Fruit fly (Drosophila melanogaster) whole organism, pupa: Measurements from ENCODE around the gene CG6686.

Experiments used
- CG10348 ChIP-seq: fragments of 200-800 bp; sonication (Bioruptor generic); IDR thresholded peaks from 2 replicates; pipeline ENCODE4 v1.3.6; 2022; ENCODE audit warnings: missing biosample characterization, missing genetic modification characterization
- CG14655 ChIP-seq: fragments of 200-800 bp; sonication (Bioruptor generic); optimal IDR thresholded peaks from 3 replicates; lab custom pipeline; 2017; ENCODE audit warnings: mild to moderate bottlenecking, missing biosample characterization, missing genetic modification reagents, missing genetic modification characterization
- CG17806 ChIP-seq: fragments of 200-800 bp; sonication (Bioruptor generic); optimal IDR thresholded peaks from 2 replicates; lab custom pipeline; 2018; ENCODE audit warnings: missing biosample characterization, mild to moderate bottlenecking, missing genetic modification characterization, moderate library complexity
- CG32121 ChIP-seq: fragments of 200-800 bp; sonication (Bioruptor generic); IDR thresholded peaks from 2 replicates; pipeline ENCODE4 v1.3.6; 2022; ENCODE audit warnings: missing biosample characterization, missing genetic modification characterization
- CG4496 ChIP-seq: fragments of 200-800 bp; sonication (Bioruptor generic); IDR thresholded peaks from 3 replicates; pipeline ENCODE4 v1.3.6; 2022; ENCODE audit warnings: missing biosample characterization, missing genetic modification characterization
- CG8159 ChIP-seq: fragments of 200-800 bp; sonication (Bioruptor generic); optimal IDR thresholded peaks from 3 replicates; lab custom pipeline; 2018; ENCODE audit warnings: missing biosample characterization, mild to moderate bottlenecking, missing genetic modification characterization, moderate library complexity
- CG8301 ChIP-seq: fragments of 200-800 bp; sonication (Bioruptor generic); optimal IDR thresholded peaks from 2 replicates; lab custom pipeline; 2018; ENCODE audit warnings: missing biosample characterization, mild to moderate bottlenecking, missing genetic modification characterization
- D1 ChIP-seq: fragments of 200-800 bp; sonication (Bioruptor generic); optimal IDR thresholded peaks from 2 replicates; lab custom pipeline; 2018; ENCODE audit warnings: missing biosample characterization, mild to moderate bottlenecking, missing genetic modification characterization, moderate library complexity
- Ets98B ChIP-seq: fragments of 200-800 bp; sonication (Bioruptor generic); IDR thresholded peaks from 2 replicates; pipeline ENCODE4 v1.3.6; 2022; ENCODE audit warnings: missing biosample characterization, missing genetic modification characterization
- Snoo ChIP-seq: fragments of 200-800 bp; sonication (Bioruptor generic); optimal IDR thresholded peaks from 3 replicates; lab custom pipeline; 2017; ENCODE audit warnings: missing biosample characterization, mild to moderate bottlenecking, missing genetic modification characterization, inconsistent platforms
- rn ChIP-seq: fragments of 200-800 bp; sonication (Bioruptor generic); IDR thresholded peaks from 2 replicates; pipeline ENCODE4 v1.3.6; 2022; ENCODE audit warnings: missing biosample characterization, missing genetic modification characterization

DNA sequence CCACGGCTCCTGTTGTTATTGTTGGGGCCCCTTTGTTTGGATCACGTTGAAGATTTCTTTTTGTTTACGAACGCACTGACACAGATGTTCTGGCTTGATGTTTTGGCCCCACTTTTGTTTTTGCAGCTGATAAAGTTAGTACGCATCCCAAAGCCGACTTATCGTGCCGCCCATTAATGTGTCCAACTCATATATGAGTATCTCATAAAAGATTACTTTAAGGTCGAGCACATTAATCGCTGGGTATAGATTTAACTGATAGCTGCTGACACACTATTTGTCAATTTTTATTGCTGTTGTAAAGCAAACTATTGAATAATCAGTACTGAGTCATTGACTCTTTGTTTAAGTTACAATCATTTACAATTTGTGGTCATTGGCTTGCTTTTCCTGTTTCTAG lies 45.0 kb downstream of the CG6686 start:
- no peak for TF ChIP-seq Ets98B
- no peak for TF ChIP-seq CG32121
- TF ChIP-seq rn (GFP tag; lab: Robert Waterston, UW) = no peak
- no peak for TF ChIP-seq CG4496
- no peak for TF ChIP-seq CG8301 (tag; lab: Kevin White, UChicago)
- no peak for TF ChIP-seq Snoo (tag; lab: Kevin White, UChicago)
- no peak for TF ChIP-seq CG10348 (GFP tag; lab: Robert Waterston, UW)
- no peak for TF ChIP-seq CG8159 (tag; lab: Kevin White, UChicago)
- TF ChIP-seq CG17806 = no peak
- no peak for TF ChIP-seq D1 (tag; lab: Kevin White, UChicago)
- no peak for TF ChIP-seq CG14655 (GFP tag; lab: Kevin White, UChicago)
